Worm (Caenorhabditis elegans): ENCODE results near the gene kel-8.

kel-8 gene

DNA sequence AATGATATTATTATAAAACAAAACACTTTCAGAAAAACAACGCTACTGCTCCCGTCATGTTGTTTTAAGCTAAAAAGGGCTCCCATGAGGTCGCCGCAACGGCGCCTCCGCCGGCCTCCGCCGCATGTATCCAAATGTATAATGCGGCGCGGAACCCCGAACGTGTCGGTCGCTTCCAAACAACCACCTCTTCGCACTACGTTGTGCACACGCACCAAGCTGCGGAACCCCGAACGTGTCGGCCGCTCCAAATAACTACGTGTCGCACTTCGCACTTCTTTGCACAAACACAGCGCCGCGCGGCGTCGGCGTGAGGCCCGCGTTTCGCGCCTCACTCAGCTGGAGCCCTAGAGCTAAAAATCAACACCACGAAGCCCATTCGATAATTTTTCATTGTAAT is 45.7 kb downstream of the kel-8 start:
- no peak for TF ChIP-seq isw-1 (GFP tag; IDR thresholded peaks at IDR 0.05)
- TF ChIP-seq unc-98 (GFP tag; IDR thresholded peaks at IDR 0.05), result no peak
- no peak for TF ChIP-seq F16B12.6 (tag; optimal IDR thresholded peaks at IDR 0.05)
- no peak for TF ChIP-seq elt-3 (tag; optimal IDR thresholded peaks at IDR 0.05)

DNA sequence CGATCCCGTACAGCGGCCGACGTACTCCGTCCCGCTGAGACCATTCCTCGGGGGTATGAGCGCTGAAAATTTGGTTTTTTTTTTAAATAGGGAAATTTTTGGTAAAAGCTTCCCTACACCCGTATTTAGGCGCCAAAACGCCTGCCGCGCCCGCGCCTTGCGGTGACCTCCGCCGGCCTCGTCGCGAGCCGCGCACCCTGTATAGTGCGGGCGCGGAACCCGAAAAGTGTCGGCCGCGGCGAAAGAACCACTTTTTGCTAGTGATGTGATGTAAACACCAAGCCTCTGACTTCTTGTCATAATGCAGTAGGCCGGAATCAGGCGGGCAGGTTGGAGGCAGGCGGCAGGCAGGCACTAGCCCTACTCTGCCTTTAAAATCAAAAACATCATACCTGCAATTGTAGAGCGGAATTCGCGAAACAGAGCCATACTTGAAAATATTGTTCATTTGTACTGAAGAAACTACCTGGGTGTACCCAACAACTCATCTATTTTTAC is 47.5 kb downstream of the kel-8 start, which contains the start of gene srt-29:
srt-29 (minus strand) TSS at position 448 of the 498 bp plus-strand sequence.
- TF ChIP-seq mep-1 (tag; optimal IDR thresholded peaks at IDR 0.05) (no peak), fos-1 (tag; optimal IDR thresholded peaks at IDR 0.05) (no peak), nhr-19 (GFP tag; conservative IDR thresholded peaks at IDR 0.05) (no peak), sptf-1 (tag; optimal IDR thresholded peaks at IDR 0.05) (no peak), nhr-28 (tag; optimal IDR thresholded peaks at IDR 0.05) (no peak), ama-1 (optimal IDR thresholded peaks at IDR 0.05) (no peak), nhr-77 (tag; optimal IDR thresholded peaks at IDR 0.05) (no peak), ces-1 (GFP tag; optimal IDR thresholded peaks at IDR 0.05) (no peak), tlp-1 (tag; optimal IDR thresholded peaks at IDR 0.05) (no peak), fkh-4 (tag; optimal IDR thresholded peaks at IDR 0.05; ENCODE audit: borderline replicate concordance) (no peak)

DNA sequence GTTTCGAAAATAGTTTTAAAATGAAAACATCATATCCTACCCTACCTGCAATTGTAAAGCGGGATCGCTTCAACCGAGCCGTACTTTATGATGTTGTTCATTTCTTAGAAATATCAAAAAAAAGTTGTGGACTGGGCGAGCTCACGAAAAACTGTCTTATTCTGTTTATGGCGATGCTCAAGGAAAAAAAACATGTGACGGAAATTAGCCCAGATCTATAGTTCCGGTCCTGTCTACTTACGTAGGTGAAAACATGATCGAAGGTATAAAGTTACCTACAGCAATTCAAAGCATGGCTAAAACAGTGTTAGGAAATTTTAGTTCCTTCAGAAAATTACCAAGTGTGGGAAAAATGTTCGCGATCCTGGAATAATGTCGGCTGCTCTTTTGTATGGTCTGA is 49.5 kb downstream of the kel-8 start, which contains the start of gene srt-27:
srt-27 (minus strand) TSS at position 101 of the 400 bp plus-strand sequence.
- TF ChIP-seq lin-15B (tag; optimal IDR thresholded peaks at IDR 0.05), result no peak
- TF ChIP-seq fkh-8 (tag; optimal IDR thresholded peaks at IDR 0.05), result no peak
- no peak for TF ChIP-seq ama-1 (optimal IDR thresholded peaks at IDR 0.05)
- no peak for TF ChIP-seq mdl-1 (tag; optimal IDR thresholded peaks at IDR 0.05)
- no peak for TF ChIP-seq rnt-1 (tag; optimal IDR thresholded peaks at IDR 0.05)
- TF ChIP-seq sup-37 (GFP tag; optimal IDR thresholded peaks at IDR 0.05), result no peak
- no peak for TF ChIP-seq nhr-237 (tag; optimal IDR thresholded peaks at IDR 0.05)
- no peak for TF ChIP-seq nhr-12 (tag; optimal IDR thresholded peaks at IDR 0.05)
- TF ChIP-seq ztf-4 (tag; optimal IDR thresholded peaks at IDR 0.05), result no peak
- TF ChIP-seq pqm-1 (tag; optimal IDR thresholded peaks at IDR 0.05), result no peak
- TF ChIP-seq lir-3 (tag; optimal IDR thresholded peaks at IDR 0.05; ENCODE audit: poor library complexity), result no peak
- no peak for TF ChIP-seq dsc-1 (tag; optimal IDR thresholded peaks at IDR 0.05)

DNA sequence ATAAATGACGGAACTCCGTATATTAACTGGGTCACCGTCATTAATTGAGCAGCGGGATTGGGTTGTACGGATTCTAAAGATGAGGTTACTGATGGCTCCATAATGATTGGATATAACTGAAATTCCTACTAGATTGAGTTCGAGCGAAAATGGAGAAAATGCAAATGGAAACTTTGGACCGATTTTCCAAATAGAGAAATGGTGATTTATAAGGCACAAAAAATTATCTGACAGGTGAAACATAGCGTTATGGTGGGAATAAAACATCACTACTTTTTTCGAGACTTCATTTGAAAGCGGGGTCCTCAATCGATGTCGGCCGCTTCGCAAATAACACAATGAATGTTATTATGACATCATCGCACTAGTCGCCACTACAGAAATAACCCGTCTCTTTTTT is 51.3 kb downstream of the kel-8 start, which contains the start of gene srg-60:
srg-60 (minus strand) TSS at position 101 of the 400 bp plus-strand sequence.
- TF ChIP-seq hlh-4 (tag; optimal IDR thresholded peaks at IDR 0.05), result no peak
- no peak for TF ChIP-seq snu-23 (GFP tag; optimal IDR thresholded peaks at IDR 0.05)
- TF ChIP-seq lin-13 (GFP tag; optimal IDR thresholded peaks at IDR 0.05), result no peak
- no peak for TF ChIP-seq nhr-20 (tag; optimal IDR thresholded peaks at IDR 0.05)
- no peak for TF ChIP-seq egl-27 (tag; optimal IDR thresholded peaks at IDR 0.05)
- TF ChIP-seq mep-1 (tag; optimal IDR thresholded peaks at IDR 0.05), result no peak
- no peak for TF ChIP-seq alr-1 (tag; optimal IDR thresholded peaks at IDR 0.05; ENCODE audit: borderline replicate concordance)
- TF ChIP-seq mef-2 (tag; optimal IDR thresholded peaks at IDR 0.05), result no peak
- TF ChIP-seq nhr-19 (GFP tag; conservative IDR thresholded peaks at IDR 0.05), result no peak
- no peak for TF ChIP-seq unc-30 (tag; optimal IDR thresholded peaks at IDR 0.05)
- no peak for TF ChIP-seq C34B4.2 (tag; optimal IDR thresholded peaks at IDR 0.05)
- TF ChIP-seq ztf-11 (tag; optimal IDR thresholded peaks at IDR 0.05), result no peak
- TF ChIP-seq unc-62 (GFP tag; optimal IDR thresholded peaks at IDR 0.05), result no peak
- TF ChIP-seq sox-4 (tag; optimal IDR thresholded peaks at IDR 0.05), result no peak
- TF ChIP-seq snpc-4 (tag; optimal IDR thresholded peaks at IDR 0.05), result no peak
- TF ChIP-seq pag-3 (tag; optimal IDR thresholded peaks at IDR 0.05; ENCODE audit: borderline replicate concordance, insufficient read depth), result no peak
- no peak for TF ChIP-seq fkh-4 (tag; optimal IDR thresholded peaks at IDR 0.05; ENCODE audit: borderline replicate concordance)

All from whole organism, L1 larva.